Worm (Caenorhabditis elegans) whole organism, L4 larva: ENCODE data around the gene pqn-73.
A peak's percentile ranks its signal among the peaks of the same experiment; 100 is the strongest.

Experiments
- F37D6.2 ChIP-seq: sonication (generic microtip); optimal IDR thresholded peaks from 2 replicates; lab custom pipeline; 2016; ENCODE audit warnings: mild to moderate bottlenecking, missing genetic modification characterization, missing compliant biosample characterization
- F44E2.7 ChIP-seq: fragments of 200-800 bp; sonication (Bioruptor generic); IDR thresholded peaks from 2 replicates; pipeline ENCODE4 v2.1.2; 2022; ENCODE audit warnings: missing genetic modification characterization, missing compliant biosample characterization
- T20F7.1 ChIP-seq: fragments of 200-800 bp; sonication (Bioruptor generic); optimal IDR thresholded peaks from 2 replicates; lab custom pipeline; 2018; ENCODE audit warnings: mild to moderate bottlenecking, missing genetic modification characterization, missing compliant biosample characterization
- T26A8.4 ChIP-seq: fragments of 200-800 bp; sonication (Bioruptor generic); IDR thresholded peaks from 2 replicates; pipeline ENCODE4 v1.3.6; 2022; ENCODE audit warnings: missing genetic modification characterization, missing compliant biosample characterization
- Y105C5A.15 ChIP-seq: fragments of 200-800 bp; sonication (Bioruptor generic); IDR thresholded peaks from 2 replicates; pipeline ENCODE4 v1.3.6; 2022; ENCODE audit warnings: missing genetic modification characterization, missing compliant biosample characterization
- Y75B8A.6 ChIP-seq: fragments of 200-800 bp; sonication (Bioruptor generic); IDR thresholded peaks from 2 replicates; pipeline ENCODE4 v1.3.6; 2022; ENCODE audit warnings: missing genetic modification reagents, missing genetic modification characterization, missing compliant biosample characterization
- ZK546.5 ChIP-seq, 2 experiments: sonication (generic microtip); optimal IDR thresholded peaks; 2 replicates each; lab custom pipeline; 2017; ENCODE audit warnings: missing biosample characterization in 2 of 2, missing genetic modification characterization in 2 of 2
- aha-1 ChIP-seq: fragments of 150-350 bp; peaks from one replicate; lab custom pipeline; 2014; ENCODE audit warnings: missing biosample characterization, missing genetic modification characterization
- aly-2 ChIP-seq: sonication (generic microtip); optimal IDR thresholded peaks from 2 replicates; lab custom pipeline; 2018; ENCODE audit warnings: missing biosample characterization, missing genetic modification characterization
- arid-1 ChIP-seq: fragments of 200-800 bp; sonication (Bioruptor generic); conservative IDR thresholded peaks from 2 replicates; pipeline ENCODE4 v1.3.6; 2022; ENCODE audit warnings: missing genetic modification reagents, missing genetic modification characterization, missing compliant biosample characterization
- ceh-20 ChIP-seq: fragments of 200-800 bp; sonication (Bioruptor generic); IDR thresholded peaks from 2 replicates; pipeline ENCODE4 v1.3.6; 2022; ENCODE audit warnings: missing genetic modification reagents, missing genetic modification characterization, missing compliant biosample characterization
- ceh-32 ChIP-seq: sonication (generic microtip); optimal IDR thresholded peaks from 2 replicates; lab custom pipeline; 2016; ENCODE audit warnings: mild to moderate bottlenecking, missing genetic modification characterization, missing compliant biosample characterization; ENCODE audit not compliant: poor library complexity
- ceh-82 ChIP-seq: sonication (generic microtip); optimal IDR thresholded peaks from 2 replicates; lab custom pipeline; 2017; ENCODE audit warnings: missing biosample characterization, missing genetic modification characterization
- ces-1 ChIP-seq: fragments of 150-350 bp; sonication (generic microtip); optimal IDR thresholded peaks from 4 replicates; lab custom pipeline; 2014; ENCODE audit warnings: missing biosample characterization, missing genetic modification reagents, missing genetic modification characterization
- cey-2 ChIP-seq: sonication (generic microtip); optimal IDR thresholded peaks from 3 replicates; lab custom pipeline; 2017; ENCODE audit warnings: missing genetic modification characterization, mild to moderate bottlenecking, missing compliant biosample characterization, antibody characterized with exemption, borderline replicate concordance; ENCODE audit not compliant: insufficient read depth
- daf-16 ChIP-seq, 3 experiments: sonication (generic microtip); optimal IDR thresholded peaks; 2 replicates each; lab custom pipeline; 2016 to 2017; ENCODE audit warnings: missing genetic modification characterization in 3 of 3, missing genetic modification reagents in 3 of 3, mild to moderate bottlenecking in 2 of 3, missing compliant biosample characterization in 2 of 3, missing biosample characterization in 1 of 3, moderate library complexity in 1 of 3
- daf-19 ChIP-seq: fragments of 200-800 bp; sonication (Bioruptor generic); conservative IDR thresholded peaks from 2 replicates; pipeline ENCODE4 v1.3.6; 2022; ENCODE audit warnings: missing genetic modification characterization, missing compliant biosample characterization
- dmd-8 ChIP-seq: fragments of 200-800 bp; sonication (Bioruptor generic); IDR thresholded peaks from 2 replicates; pipeline ENCODE4 v1.3.6; 2022; ENCODE audit warnings: missing genetic modification characterization, missing compliant biosample characterization
- dpl-1 ChIP-seq: fragments of 150-350 bp; optimal IDR thresholded peaks from 2 replicates; lab custom pipeline; 2014; ENCODE audit warnings: missing biosample characterization, missing genetic modification reagents, missing genetic modification characterization
- dve-1 ChIP-seq: sonication (generic microtip); optimal IDR thresholded peaks from 2 replicates; lab custom pipeline; 2017; ENCODE audit warnings: antibody characterized with exemption, mild to moderate bottlenecking, missing genetic modification characterization, missing compliant biosample characterization; ENCODE audit not compliant: insufficient read depth
- fkh-10 ChIP-seq: fragments of 150-350 bp; optimal IDR thresholded peaks from 2 replicates; lab custom pipeline; 2014; ENCODE audit warnings: missing biosample characterization, missing genetic modification reagents, missing genetic modification characterization
- gei-8 ChIP-seq: fragments of 200-800 bp; sonication (Bioruptor generic); optimal IDR thresholded peaks from 2 replicates; lab custom pipeline; 2018; ENCODE audit warnings: mild to moderate bottlenecking, missing genetic modification characterization, missing compliant biosample characterization
- hif-1 ChIP-seq, 2 experiments: sonication (generic microtip); optimal IDR thresholded peaks; 2 replicates each; lab custom pipeline; 2016 to 2017; ENCODE audit warnings: missing compliant biosample characterization in 2 of 2, missing genetic modification characterization in 2 of 2, missing genetic modification reagents in 2 of 2, missing genotype in 2 of 2, mild to moderate bottlenecking in 1 of 2
- hlh-11 ChIP-seq: fragments of 200-800 bp; sonication (Bioruptor generic); optimal IDR thresholded peaks from 2 replicates; lab custom pipeline; 2018; ENCODE audit warnings: mild to moderate bottlenecking, missing genetic modification characterization, missing compliant biosample characterization
- lin-13 ChIP-seq: fragments of 150-350 bp; optimal IDR thresholded peaks from 2 replicates; lab custom pipeline; 2014; ENCODE audit warnings: missing biosample characterization, missing genetic modification reagents, missing genetic modification characterization
- lin-29 ChIP-seq: fragments of 200-800 bp; sonication (Bioruptor generic); IDR thresholded peaks from 2 replicates; pipeline ENCODE4 v1.3.6; 2022; ENCODE audit warnings: missing genetic modification reagents, missing genetic modification characterization, missing compliant biosample characterization
- lin-38 ChIP-seq: fragments of 200-800 bp; sonication (Bioruptor generic); IDR thresholded peaks from 2 replicates; pipeline ENCODE4 v1.3.6; 2022; ENCODE audit warnings: missing genetic modification reagents, missing genetic modification characterization, missing compliant biosample characterization
- lin-39 ChIP-seq: fragments of 150-350 bp; optimal IDR thresholded peaks from 2 replicates; lab custom pipeline; 2014; ENCODE audit warnings: missing biosample characterization, missing genetic modification reagents, missing genetic modification characterization
- madf-9 ChIP-seq: fragments of 200-800 bp; sonication (Bioruptor generic); conservative IDR thresholded peaks from 2 replicates; pipeline ENCODE4 v1.3.6; 2022; ENCODE audit warnings: missing genetic modification reagents, missing genetic modification characterization, missing compliant biosample characterization
- mdt-29 ChIP-seq: fragments of 200-800 bp; sonication (Bioruptor generic); IDR thresholded peaks from 2 replicates; pipeline ENCODE4 v1.3.6; 2022; ENCODE audit warnings: missing genetic modification reagents, missing genetic modification characterization, missing compliant biosample characterization
- mxl-2 ChIP-seq: fragments of 200-800 bp; sonication (Bioruptor generic); conservative IDR thresholded peaks from 2 replicates; pipeline ENCODE4 v1.3.6; 2022; ENCODE audit warnings: missing genetic modification reagents, missing genetic modification characterization, missing compliant biosample characterization
- mxl-3 ChIP-seq: fragments of 200-800 bp; sonication (Bioruptor generic); optimal IDR thresholded peaks from 2 replicates; lab custom pipeline; 2018; ENCODE audit warnings: mild to moderate bottlenecking, missing genetic modification characterization, missing compliant biosample characterization
- nhr-10 ChIP-seq: fragments of 150-350 bp; optimal IDR thresholded peaks from 2 replicates; lab custom pipeline; 2014; ENCODE audit warnings: missing biosample characterization, missing genetic modification characterization
- nhr-102 ChIP-seq: sonication (generic microtip); optimal IDR thresholded peaks from 2 replicates; lab custom pipeline; 2016; ENCODE audit warnings: mild to moderate bottlenecking, missing genetic modification characterization, moderate library complexity, missing compliant biosample characterization
- nhr-11 ChIP-seq: fragments of 150-350 bp; optimal IDR thresholded peaks from 2 replicates; lab custom pipeline; 2014; ENCODE audit warnings: missing biosample characterization, missing genetic modification characterization
- nhr-41 ChIP-seq: fragments of 200-800 bp; sonication (Bioruptor generic); IDR thresholded peaks from 2 replicates; pipeline ENCODE4 v1.3.6; 2022; ENCODE audit warnings: missing genetic modification reagents, missing genetic modification characterization, missing compliant biosample characterization
- nhr-42 ChIP-seq: fragments of 200-800 bp; sonication (Bioruptor generic); IDR thresholded peaks from 2 replicates; pipeline ENCODE4 v1.3.6; 2022; ENCODE audit warnings: missing genetic modification characterization, missing compliant biosample characterization
- nhr-48 ChIP-seq: sonication (generic microtip); optimal IDR thresholded peaks from 2 replicates; lab custom pipeline; 2016; ENCODE audit warnings: mild to moderate bottlenecking, missing genetic modification characterization, missing compliant biosample characterization
- nhr-77 ChIP-seq: fragments of 150-350 bp; optimal IDR thresholded peaks from 2 replicates; lab custom pipeline; 2014; ENCODE audit warnings: missing biosample characterization, missing genetic modification characterization
- php-3 ChIP-seq: fragments of 200-800 bp; sonication (Bioruptor generic); IDR thresholded peaks from 2 replicates; pipeline ENCODE4 v1.3.6; 2022; ENCODE audit warnings: missing genetic modification reagents, missing genetic modification characterization, missing compliant biosample characterization
- pqm-1 ChIP-seq: sonication (generic microtip); optimal IDR thresholded peaks from 2 replicates; lab custom pipeline; 2017; ENCODE audit warnings: missing biosample characterization, missing genetic modification characterization
- set-16 ChIP-seq: fragments of 200-800 bp; sonication (Bioruptor generic); IDR thresholded peaks from 2 replicates; pipeline ENCODE4 v1.3.6; 2022; ENCODE audit warnings: missing genetic modification reagents, missing genetic modification characterization, missing compliant biosample characterization
- snpc-4 ChIP-seq: fragments of 150-350 bp; optimal IDR thresholded peaks from 2 replicates; lab custom pipeline; 2014; ENCODE audit warnings: missing biosample characterization, missing genetic modification characterization
- spr-1 ChIP-seq: sonication (generic microtip); optimal IDR thresholded peaks from 2 replicates; lab custom pipeline; 2016; ENCODE audit warnings: mild to moderate bottlenecking, missing genetic modification characterization, missing compliant biosample characterization
- tag-97 ChIP-seq: fragments of 200-800 bp; sonication (Bioruptor generic); IDR thresholded peaks from 2 replicates; pipeline ENCODE4 v1.3.6; 2022; ENCODE audit warnings: missing genetic modification characterization, missing compliant biosample characterization
- tra-1 ChIP-seq: fragments of 200-800 bp; sonication (Bioruptor generic); IDR thresholded peaks from 2 replicates; pipeline ENCODE4 v1.3.6; 2022; ENCODE audit warnings: missing genetic modification reagents, missing genetic modification characterization, missing compliant biosample characterization
- unc-39 ChIP-seq: sonication (generic microtip); optimal IDR thresholded peaks from 2 replicates; lab custom pipeline; 2017; ENCODE audit warnings: missing biosample characterization, missing genetic modification characterization
- vab-7 ChIP-seq: fragments of 200-800 bp; sonication (Bioruptor generic); IDR thresholded peaks from 2 replicates; pipeline ENCODE4 v1.3.6; 2022; ENCODE audit warnings: missing genetic modification reagents, missing genetic modification characterization, missing compliant biosample characterization
- zfp-2 ChIP-seq: sonication (generic microtip); optimal IDR thresholded peaks from 2 replicates; lab custom pipeline; 2016; ENCODE audit warnings: mild to moderate bottlenecking, missing genetic modification characterization, missing compliant biosample characterization
- zfp-3 ChIP-seq: fragments of 200-800 bp; sonication (Bioruptor generic); conservative IDR thresholded peaks from 2 replicates; pipeline ENCODE4 v1.3.6; 2022; ENCODE audit warnings: missing genetic modification reagents, missing genetic modification characterization, missing compliant biosample characterization
- zip-11 ChIP-seq: fragments of 200-800 bp; sonication (Bioruptor generic); IDR thresholded peaks from 2 replicates; pipeline ENCODE4 v1.3.6; 2022; ENCODE audit warnings: missing genetic modification characterization, missing compliant biosample characterization
- ztf-11 ChIP-seq: fragments of 150-350 bp; optimal IDR thresholded peaks from 2 replicates; lab custom pipeline; 2014; ENCODE audit warnings: missing biosample characterization, missing genetic modification characterization

Gene pqn-73

ce11 chrII:8566806-8567266, 26.3 kb downstream of the pqn-73 start, which contains the start of gene F54C9.3 (continued):
- TF ChIP-seq dmd-8 (GFP tag; lab: Robert Waterston, UW): no peak
- TF ChIP-seq lin-29 (GFP tag; lab: Robert Waterston, UW): no peak
- TF ChIP-seq snpc-4 (tag; lab: Kevin White, UChicago): no peak
- no peak for TF ChIP-seq nhr-11
- TF ChIP-seq aha-1: no peak
- no peak for TF ChIP-seq fkh-10 (GFP tag; lab: Kevin White, UChicago)
- no peak for TF ChIP-seq nhr-42 (GFP tag; lab: Robert Waterston, UW)
- TF ChIP-seq T26A8.4 (GFP tag; lab: Robert Waterston, UW): no peak
- TF ChIP-seq lin-39 (tag; lab: Kevin White, UChicago): no peak
- TF ChIP-seq pqm-1 (tag; lab: Kevin White, UChicago): peak; percentile 91
- TF ChIP-seq nhr-10 (tag; lab: Kevin White, UChicago): no peak
- no peak for TF ChIP-seq ztf-11
- TF ChIP-seq Y75B8A.6: no peak
- peak; percentile 99 for TF ChIP-seq php-3 (GFP tag; lab: Robert Waterston, UW)
- peak; percentile 82 for TF ChIP-seq hlh-11 (tag; lab: Kevin White, UChicago)
- TF ChIP-seq ZK546.5 (tag; optimal IDR thresholded peaks at IDR 0.05; lab: Kevin White, UChicago): no peak
- TF ChIP-seq ces-1 (GFP tag; lab: Kevin White, UChicago): no peak
- no peak for TF ChIP-seq zip-11 (GFP tag; lab: Robert Waterston, UW)
- peak; percentile 92 for TF ChIP-seq dve-1 (tag; lab: Kevin White, UChicago)
- TF ChIP-seq aly-2: no peak
- TF ChIP-seq vab-7 (GFP tag; lab: Robert Waterston, UW): no peak
- TF ChIP-seq zfp-3 (GFP tag; lab: Robert Waterston, UW): no peak
- no peak for TF ChIP-seq cey-2 (tag; lab: Kevin White, UChicago)
- TF ChIP-seq F44E2.7 (GFP tag; lab: Robert Waterston, UW): no peak
- TF ChIP-seq ceh-20 (GFP tag; lab: Robert Waterston, UW): peak; percentile 96
- TF ChIP-seq T20F7.1: peak; percentile 48
- peak; percentile 75; the same call in 1 of the 2 replicates for TF ChIP-seq tra-1 (GFP tag; lab: Robert Waterston, UW)
- TF ChIP-seq nhr-77 (tag; lab: Kevin White, UChicago): peak; percentile 93
- TF ChIP-seq mxl-2: no peak
- TF ChIP-seq arid-1: no peak
- TF ChIP-seq mdt-29 (GFP tag; lab: Robert Waterston, UW): no peak
- TF ChIP-seq tag-97: no peak
- TF ChIP-seq ceh-32 (tag; lab: Kevin White, UChicago): no peak
- TF ChIP-seq madf-9: no peak
- no peak for TF ChIP-seq nhr-41
- peak; percentile 30 for TF ChIP-seq nhr-48 (tag; lab: Kevin White, UChicago)
- TF ChIP-seq F37D6.2 (tag; lab: Kevin White, UChicago): no peak
- peak in 1 of 2 experiments; percentile 14 for TF ChIP-seq daf-16 (GFP tag; optimal IDR thresholded peaks at IDR 0.05; lab: Kevin White, UChicago)
- TF ChIP-seq daf-16 (tag; optimal IDR thresholded peaks at IDR 0.05; lab: Kevin White, UChicago): peak; percentile 84
- no peak for TF ChIP-seq hif-1 (tag; optimal IDR thresholded peaks at IDR 0.05; lab: Kevin White, UChicago)
- TF ChIP-seq unc-39 (tag; lab: Kevin White, UChicago): no peak
- TF ChIP-seq gei-8 (GFP tag; lab: Kevin White, UChicago): no peak
- TF ChIP-seq nhr-102 (tag; lab: Kevin White, UChicago): peak; percentile 3
- TF ChIP-seq ceh-82 (tag; lab: Kevin White, UChicago): no peak
- TF ChIP-seq set-16 (GFP tag; lab: Robert Waterston, UW): no peak
- no peak for TF ChIP-seq spr-1 (tag; lab: Kevin White, UChicago)
- no peak for TF ChIP-seq dpl-1
- no peak for TF ChIP-seq Y105C5A.15 (GFP tag; lab: Robert Waterston, UW)
- TF ChIP-seq lin-13 (GFP tag; lab: Kevin White, UChicago): no peak
- TF ChIP-seq daf-19 (GFP tag; lab: Robert Waterston, UW): no peak
- no peak for TF ChIP-seq mxl-3
- no peak for TF ChIP-seq zfp-2 (tag; lab: Kevin White, UChicago)
- TF ChIP-seq lin-38 (GFP tag; lab: Robert Waterston, UW): peak; percentile 16
